Worm (Caenorhabditis elegans): ENCODE data around the gene Y38A10A.2.

Y38A10A.2 gene

DNA sequence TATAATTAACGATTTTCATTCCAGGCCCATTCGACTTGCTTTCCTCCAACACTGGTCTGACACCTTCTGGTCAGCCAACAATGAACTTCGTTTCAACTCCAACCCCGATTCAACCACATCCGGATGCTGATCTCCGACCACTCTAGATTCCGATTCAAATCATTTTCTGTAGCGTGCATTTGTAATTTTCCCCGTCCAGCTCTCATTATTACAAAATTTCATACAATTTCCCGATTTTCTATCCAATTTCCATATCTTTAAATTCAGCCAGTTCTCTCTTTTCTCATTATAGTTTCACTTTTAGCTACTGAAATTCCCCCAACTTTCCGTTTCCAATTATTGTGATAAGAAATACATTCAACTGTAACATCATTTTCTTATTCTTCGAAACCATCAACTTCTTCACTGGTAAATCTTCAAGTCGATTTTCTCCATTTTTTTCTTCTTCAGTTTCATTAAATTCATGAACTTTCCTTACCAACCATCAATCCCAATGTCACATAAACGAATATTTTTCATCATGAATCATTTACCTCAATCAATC lies 47.6 kb downstream of the Y38A10A.2 start:
- TF ChIP-seq ceh-34 (tag; optimal IDR thresholded peaks at IDR 0.05) = no peak
- no peak for TF ChIP-seq rnt-1 (tag; optimal IDR thresholded peaks at IDR 0.05)
- no peak for TF ChIP-seq F13H6.1 (tag; optimal IDR thresholded peaks at IDR 0.05)
- TF ChIP-seq sdc-2 (tag; optimal IDR thresholded peaks at IDR 0.05) = no peak
- no peak for TF ChIP-seq madf-2 (tag; optimal IDR thresholded peaks at IDR 0.05)
- TF ChIP-seq C38D4.7 (GFP tag; optimal IDR thresholded peaks at IDR 0.05) = no peak
- no peak for TF ChIP-seq ceh-18 (tag; optimal IDR thresholded peaks at IDR 0.05)
- no peak for TF ChIP-seq nfya-1 (tag; optimal IDR thresholded peaks at IDR 0.05)
- TF ChIP-seq dve-1 (tag; optimal IDR thresholded peaks at IDR 0.05) = no peak
- no peak for TF ChIP-seq sox-2 (GFP tag; IDR thresholded peaks at IDR 0.05)
- no peak for TF ChIP-seq ceh-19 (GFP tag; optimal IDR thresholded peaks at IDR 0.05)
- TF ChIP-seq lin-11 (tag; optimal IDR thresholded peaks at IDR 0.05) = no peak
- TF ChIP-seq dmd-4 (tag; optimal IDR thresholded peaks at IDR 0.05; ENCODE audit: borderline replicate concordance) = no peak
- TF ChIP-seq hlh-6 (tag; optimal IDR thresholded peaks at IDR 0.05) = no peak
- no peak for TF ChIP-seq hlh-13 (GFP tag; optimal IDR thresholded peaks at IDR 0.05)

DNA sequence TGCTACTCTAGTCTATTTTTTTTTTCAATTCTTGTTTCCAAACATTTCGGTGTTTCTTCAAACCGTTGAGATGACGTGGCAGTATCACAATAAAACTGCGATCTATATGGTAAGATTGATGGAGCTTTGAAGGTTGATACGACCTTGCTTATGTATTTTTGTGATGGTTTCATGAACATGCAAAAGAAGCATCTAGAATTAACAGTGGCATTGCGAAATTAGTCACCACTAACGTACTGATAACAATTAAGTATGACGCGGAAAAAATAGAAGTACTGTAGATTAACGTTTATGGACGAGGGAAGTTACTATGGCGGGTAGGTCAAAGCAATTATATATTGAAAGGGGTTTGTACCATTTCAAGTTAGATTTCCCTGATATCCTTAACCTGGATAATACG lies 50.8 kb downstream of the Y38A10A.2 start:
- TF ChIP-seq nhr-11 (tag; optimal IDR thresholded peaks at IDR 0.05) (no peak), hlh-15 (tag; optimal IDR thresholded peaks at IDR 0.05) (no peak), dve-1 (tag; optimal IDR thresholded peaks at IDR 0.05) (no peak), pha-4 (tag; optimal IDR thresholded peaks at IDR 0.05) (no peak), odd-2 (tag; optimal IDR thresholded peaks at IDR 0.05) (no peak), nhr-232 (tag; optimal IDR thresholded peaks at IDR 0.05) (no peak), ceh-18 (tag; optimal IDR thresholded peaks at IDR 0.05) (no peak), ceh-14 (tag; optimal IDR thresholded peaks at IDR 0.05) (no peak), ama-1 (optimal IDR thresholded peaks at IDR 0.05) (no peak), pag-3 (tag; optimal IDR thresholded peaks at IDR 0.05; ENCODE audit: borderline replicate concordance) (no peak), lin-11 (tag; optimal IDR thresholded peaks at IDR 0.05) (no peak), ahr-1 (tag; optimal IDR thresholded peaks at IDR 0.05) (no peak), hlh-30 (tag; optimal IDR thresholded peaks at IDR 0.05; ENCODE audit: insufficient read depth) (no peak), ceh-31 (tag; optimal IDR thresholded peaks at IDR 0.05) (no peak), ceh-48 (tag; optimal IDR thresholded peaks at IDR 0.05) (no peak), ceh-9 (tag; optimal IDR thresholded peaks at IDR 0.05) (no peak), nfya-1 (tag; optimal IDR thresholded peaks at IDR 0.05) (no peak), fkh-10 (GFP tag; optimal IDR thresholded peaks at IDR 0.05) (no peak), ets-4 (tag; optimal IDR thresholded peaks at IDR 0.05) (no peak)

DNA sequence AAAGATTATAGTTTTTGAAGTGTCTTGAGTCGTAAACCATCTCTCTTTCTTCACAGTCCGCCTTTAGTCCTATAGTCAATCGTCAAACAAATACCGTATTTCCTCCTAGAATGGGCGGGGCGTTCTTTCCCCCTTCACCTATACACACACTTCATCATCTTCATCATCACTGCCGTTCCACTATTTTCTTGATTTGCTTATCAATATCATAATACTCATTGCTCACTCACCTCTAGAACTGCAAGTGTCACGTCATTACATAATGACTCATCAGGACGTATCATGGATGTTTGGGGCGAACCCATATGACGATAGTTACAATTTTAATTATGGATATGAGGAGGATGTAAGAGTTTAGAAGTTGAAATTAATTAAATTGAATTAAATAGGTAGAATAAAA lies 52.6 kb downstream of the Y38A10A.2 start:
- no peak for TF ChIP-seq K09A11.1 (tag; optimal IDR thresholded peaks at IDR 0.05; ENCODE audit: insufficient read depth)
- TF ChIP-seq sox-2 (GFP tag; IDR thresholded peaks at IDR 0.05) = no peak
- TF ChIP-seq pag-3 (tag; optimal IDR thresholded peaks at IDR 0.05; ENCODE audit: borderline replicate concordance) = no peak
- TF ChIP-seq hlh-13 (GFP tag; optimal IDR thresholded peaks at IDR 0.05) = no peak
- TF ChIP-seq fkh-10 (GFP tag; optimal IDR thresholded peaks at IDR 0.05) = no peak
- TF ChIP-seq fkh-6 (tag; optimal IDR thresholded peaks at IDR 0.05) = no peak
- TF ChIP-seq F13H6.1 (tag; optimal IDR thresholded peaks at IDR 0.05) = no peak
- TF ChIP-seq che-1 (tag; optimal IDR thresholded peaks at IDR 0.05) = no peak
- TF ChIP-seq gmeb-2 (tag; optimal IDR thresholded peaks at IDR 0.05) = no peak
- no peak for TF ChIP-seq syd-9 (tag; optimal IDR thresholded peaks at IDR 0.05)

DNA sequence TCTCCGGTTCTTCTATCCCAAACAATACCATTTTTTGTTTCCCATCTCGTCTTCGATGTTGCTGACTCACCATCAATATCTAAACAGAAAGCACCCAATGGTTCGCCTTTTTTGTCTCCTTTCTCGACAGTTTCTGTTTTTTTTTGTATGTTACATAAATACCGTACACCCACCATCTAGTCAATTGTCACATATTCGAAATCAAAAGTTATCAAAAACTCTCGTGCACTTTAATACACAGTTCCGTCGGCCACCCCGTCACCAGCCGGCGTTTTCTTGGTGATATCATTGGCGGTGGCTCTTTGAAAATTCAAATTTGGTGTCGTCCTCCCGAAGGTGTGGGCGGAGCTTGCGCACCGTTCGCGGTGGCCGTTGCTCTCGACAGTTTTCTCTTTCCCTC lies 55.3 kb downstream of the Y38A10A.2 start:
- no peak for TF ChIP-seq dmd-4 (tag; optimal IDR thresholded peaks at IDR 0.05; ENCODE audit: borderline replicate concordance)
- TF ChIP-seq elt-4 (tag; optimal IDR thresholded peaks at IDR 0.05) = no peak
- no peak for TF ChIP-seq pqm-1 (tag; optimal IDR thresholded peaks at IDR 0.05)
- no peak for TF ChIP-seq lim-6 (tag; optimal IDR thresholded peaks at IDR 0.05)
- no peak for TF ChIP-seq odd-2 (tag; optimal IDR thresholded peaks at IDR 0.05)
- TF ChIP-seq eyg-1 (tag; optimal IDR thresholded peaks at IDR 0.05) = no peak
- no peak for TF ChIP-seq dve-1 (tag; optimal IDR thresholded peaks at IDR 0.05)

Measured in whole organism, late embryonic.